Fruit fly (Drosophila melanogaster) whole organism, wandering third instar larva: ENCODE results near the gene slf.

Experiments used
- brk ChIP-seq: fragments of 200-800 bp; sonication (Bioruptor generic); optimal IDR thresholded peaks from 2 replicates; lab custom pipeline; 2016; ENCODE audit warnings: missing biosample characterization, mild to moderate bottlenecking, missing genetic modification characterization
- h ChIP-seq: fragments of 200-800 bp; sonication (Bioruptor generic); optimal IDR thresholded peaks from 3 replicates; lab custom pipeline; 2016; ENCODE audit warnings: missing biosample characterization, mild to moderate bottlenecking, missing genetic modification characterization
- jim ChIP-seq: fragments of 175-275, 200-325 bp; sonication (Bioruptor generic); optimal IDR thresholded peaks from 2 replicates; lab custom pipeline; 2016; ENCODE audit warnings: missing biosample characterization, mild to moderate bottlenecking, missing genetic modification characterization
- psq ChIP-seq: fragments of 200-800 bp; sonication (Bioruptor generic); optimal IDR thresholded peaks from 3 replicates; lab custom pipeline; 2017; ENCODE audit warnings: missing biosample characterization, mild to moderate bottlenecking, missing genetic modification characterization, moderate library complexity

DNA sequence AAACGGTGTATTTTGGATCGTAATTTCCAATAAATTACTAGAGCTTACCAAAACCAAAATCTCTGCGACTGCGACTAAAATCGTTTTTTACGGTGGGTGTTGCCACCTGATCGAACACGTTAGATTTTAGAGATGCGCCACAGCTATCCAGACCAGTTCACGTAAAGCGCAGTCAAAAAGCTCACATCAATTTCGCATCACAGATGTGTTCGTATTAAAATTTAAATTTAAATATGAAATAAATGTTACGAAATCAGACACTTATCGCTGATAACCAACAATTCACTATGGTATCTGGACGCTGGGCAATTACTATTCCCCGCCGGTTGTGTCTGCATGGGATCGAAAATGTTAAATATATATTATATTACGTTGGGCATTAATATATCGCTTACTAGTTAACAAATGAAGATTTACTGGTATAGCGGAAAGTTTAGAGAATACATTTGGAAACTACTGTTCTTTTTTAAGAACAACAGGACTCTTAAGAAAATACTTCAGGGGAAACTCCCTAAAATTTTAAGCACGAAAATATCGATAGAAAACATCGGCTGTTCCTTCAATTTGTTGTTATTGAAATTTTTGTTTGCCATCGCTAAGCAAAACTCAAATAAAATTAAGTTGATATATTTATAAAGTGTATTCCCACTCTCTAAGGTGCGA, 45.6 kb upstream of the slf start, which contains the start of the genes mxt and CG11927:
- TF ChIP-seq jim (GFP tag; lab: Kevin White, UChicago) (peak; percentile 54), psq (GFP tag; lab: Kevin White, UChicago) (peak; percentile 43), brk (GFP tag; lab: Kevin White, UChicago) (no peak), h (peak; percentile 45)
